Fruit fly (Drosophila melanogaster) whole organism, embryonic: ENCODE data around the gene N.
A peak's percentile ranks its signal among the peaks of the same experiment; 100 is the strongest.

ENCODE experiments used
- Ada2b ChIP-seq: fragments of 200-800 bp; sonication (Bioruptor generic); IDR thresholded peaks from 2 replicates; pipeline ENCODE4 v1.3.6; 2022; ENCODE audit warnings: missing biosample characterization, missing genetic modification characterization
- Asciz ChIP-seq: fragments of 200-800 bp; sonication (Bioruptor generic); optimal IDR thresholded peaks from 2 replicates; lab custom pipeline; 2017; ENCODE audit warnings: missing biosample characterization, mild to moderate bottlenecking, missing genetic modification characterization, missing genetic modification reagents
- Blimp-1 ChIP-seq: fragments of 200-800 bp; sonication (Bioruptor generic); optimal IDR thresholded peaks from 3 replicates; lab custom pipeline; 2018; ENCODE audit warnings: missing biosample characterization, missing genetic modification characterization, mild to moderate bottlenecking, moderate library complexity, missing genetic modification reagents
- CG10462 ChIP-seq: fragments of 200-800 bp; sonication (Bioruptor generic); optimal IDR thresholded peaks from 2 replicates; lab custom pipeline; 2016; ENCODE audit warnings: missing biosample characterization, missing genetic modification characterization
- CG13287 ChIP-seq: fragments of 200-800 bp; sonication (Bioruptor generic); IDR thresholded peaks from 2 replicates; pipeline ENCODE4 v1.3.6; 2022; ENCODE audit warnings: missing biosample characterization, missing genetic modification characterization; ENCODE audit not compliant: partially characterized antibody
- CG15269 ChIP-seq: fragments of 200-800 bp; sonication (Bioruptor generic); optimal IDR thresholded peaks from 2 replicates; lab custom pipeline; 2018; ENCODE audit warnings: missing biosample characterization, mild to moderate bottlenecking, missing genetic modification characterization, moderate library complexity
- CG1647 ChIP-seq: fragments of 200-800 bp; sonication (Bioruptor generic); optimal IDR thresholded peaks from 3 replicates; lab custom pipeline; 2016; ENCODE audit warnings: missing biosample characterization, missing genetic modification characterization
- CG17912 ChIP-seq: fragments of 200-800 bp; sonication (Bioruptor generic); optimal IDR thresholded peaks from 2 replicates; lab custom pipeline; 2018; ENCODE audit warnings: missing biosample characterization, mild to moderate bottlenecking, missing genetic modification characterization
- CG1792 ChIP-seq: fragments of 200-800 bp; sonication (Bioruptor generic); optimal IDR thresholded peaks from 2 replicates; lab custom pipeline; 2016; ENCODE audit warnings: missing biosample characterization, missing genetic modification characterization
- CG1832 ChIP-seq: fragments of 200-800 bp; sonication (Bioruptor generic); optimal IDR thresholded peaks from 2 replicates; lab custom pipeline; 2017; ENCODE audit warnings: missing biosample characterization, mild to moderate bottlenecking, missing genetic modification characterization, inconsistent platforms
- CG30403 ChIP-seq: fragments of 200-800 bp; sonication (Bioruptor generic); optimal IDR thresholded peaks from 3 replicates; lab custom pipeline; 2016; ENCODE audit warnings: missing biosample characterization, missing genetic modification characterization
- CG31224 ChIP-seq: fragments of 200-800 bp; sonication (Bioruptor generic); IDR thresholded peaks from 2 replicates; pipeline ENCODE4 v1.3.6; 2022; ENCODE audit warnings: missing biosample characterization, missing genetic modification characterization
- CG3163 ChIP-seq: fragments of 200-800 bp; sonication (Bioruptor generic); optimal IDR thresholded peaks from 3 replicates; lab custom pipeline; 2016; ENCODE audit warnings: missing biosample characterization, missing genetic modification characterization
- CG3726 ChIP-seq: fragments of 200-800 bp; sonication (Bioruptor generic); IDR thresholded peaks from 3 replicates; pipeline ENCODE4, ENCODE4 v1.3.6; 2022; ENCODE audit warnings: missing biosample characterization, missing genetic modification characterization
- CG4360 ChIP-seq: fragments of 200-800 bp; sonication (Bioruptor generic); IDR thresholded peaks from 2 replicates; pipeline ENCODE4 v1.3.6; 2022; ENCODE audit warnings: missing biosample characterization, missing genetic modification characterization
- CG7357 ChIP-seq: fragments of 200-800 bp; sonication (Bioruptor generic); IDR thresholded peaks from 3 replicates; pipeline ENCODE4 v1.3.6; 2022; ENCODE audit warnings: missing biosample characterization, missing genetic modification characterization
- CG9797 ChIP-seq: fragments of 200-800 bp; sonication (Bioruptor generic); optimal IDR thresholded peaks from 3 replicates; lab custom pipeline; 2018; ENCODE audit warnings: missing biosample characterization, mild to moderate bottlenecking, missing genetic modification characterization
- CG9817 ChIP-seq: fragments of 200-800 bp; sonication (Bioruptor generic); optimal IDR thresholded peaks from 2 replicates; lab custom pipeline; 2018; ENCODE audit warnings: missing biosample characterization, mild to moderate bottlenecking, missing genetic modification characterization, moderate library complexity
- CHES-1-like ChIP-seq: fragments of 200-800 bp; sonication (Bioruptor generic); optimal IDR thresholded peaks from 2 replicates; lab custom pipeline; 2016; ENCODE audit warnings: missing biosample characterization, missing genetic modification characterization
- Deaf1 ChIP-seq: fragments of 200-800 bp; optimal IDR thresholded peaks from 3 replicates; lab custom pipeline; 2019; ENCODE audit warnings: missing biosample characterization, mild to moderate bottlenecking, missing genetic modification characterization, moderate library complexity
- Jarid2 ChIP-seq: fragments of 200-800 bp; sonication (Bioruptor generic); optimal IDR thresholded peaks from 3 replicates; lab custom pipeline; 2017; ENCODE audit warnings: mild to moderate bottlenecking, missing biosample characterization, missing genetic modification reagents, missing genetic modification characterization
- Lhr ChIP-seq: fragments of 200-800 bp; sonication (Bioruptor generic); optimal IDR thresholded peaks from 3 replicates; lab custom pipeline; 2017; ENCODE audit warnings: mild to moderate bottlenecking, missing biosample characterization, missing genetic modification reagents, missing genetic modification characterization
- Optix ChIP-seq: fragments of 200-800 bp; sonication (Bioruptor generic); IDR thresholded peaks from 3 replicates; pipeline ENCODE4 v1.3.6; 2022; ENCODE audit warnings: missing biosample characterization, missing genetic modification characterization
- Ravus ChIP-seq: fragments of 200-800 bp; sonication (Bioruptor generic); IDR thresholded peaks from 2 replicates; pipeline ENCODE4 v1.3.6; 2022; ENCODE audit warnings: missing biosample characterization, missing genetic modification characterization
- Sox102F ChIP-seq: fragments of 200-800 bp; sonication (Bioruptor generic); optimal IDR thresholded peaks from 2 replicates; lab custom pipeline; 2018; ENCODE audit warnings: missing biosample characterization, mild to moderate bottlenecking, missing genetic modification characterization, moderate library complexity
- Spps ChIP-seq: fragments of 200-800 bp; sonication (Bioruptor generic); optimal IDR thresholded peaks from 2 replicates; lab custom pipeline; 2018; ENCODE audit warnings: missing biosample characterization, mild to moderate bottlenecking, missing genetic modification characterization
- Vsx1 ChIP-seq: fragments of 200-800 bp; sonication (Bioruptor generic); optimal IDR thresholded peaks from 2 replicates; lab custom pipeline; 2017; ENCODE audit warnings: missing biosample characterization, mild to moderate bottlenecking, missing genetic modification characterization, missing genetic modification reagents
- ab ChIP-seq: fragments of 200-800 bp; sonication (Bioruptor generic); optimal IDR thresholded peaks from 2 replicates; lab custom pipeline; 2016; ENCODE audit warnings: missing biosample characterization, missing genetic modification characterization
- bcd ChIP-seq: fragments of 200-800 bp; sonication (Bioruptor generic); optimal IDR thresholded peaks from 2 replicates; lab custom pipeline; 2017; ENCODE audit warnings: missing biosample characterization, mild to moderate bottlenecking, missing genetic modification characterization
- br ChIP-seq: fragments of >200 bp; optimal IDR thresholded peaks from 2 replicates; lab custom pipeline; 2017
- da ChIP-seq: fragments of 200-800 bp; sonication (Bioruptor generic); optimal IDR thresholded peaks from 2 replicates; lab custom pipeline; 2016; ENCODE audit warnings: missing biosample characterization, missing genetic modification characterization
- dimm ChIP-seq: fragments of 200-800 bp; sonication (Bioruptor generic); IDR thresholded peaks from 2 replicates; pipeline ENCODE4 v1.3.6; 2022; ENCODE audit warnings: missing biosample characterization, missing genetic modification characterization
- dm ChIP-seq: fragments of 200-800 bp; sonication (Bioruptor generic); optimal IDR thresholded peaks from 3 replicates; lab custom pipeline; 2016; ENCODE audit warnings: missing biosample characterization, missing genetic modification characterization
- fd102C ChIP-seq: fragments of 200-800 bp; sonication (Bioruptor generic); optimal IDR thresholded peaks from 2 replicates; lab custom pipeline; 2018; ENCODE audit warnings: missing biosample characterization, mild to moderate bottlenecking, missing genetic modification characterization, moderate library complexity
- ftz-f1 ChIP-seq: fragments of 200-800 bp; sonication (Bioruptor generic); optimal IDR thresholded peaks from 2 replicates; lab custom pipeline; 2016; ENCODE audit warnings: missing biosample characterization, missing genetic modification characterization
- ham ChIP-seq: fragments of 200-800 bp; sonication (Bioruptor generic); IDR thresholded peaks from 2 replicates; pipeline ENCODE4 v1.3.6; 2022; ENCODE audit warnings: missing biosample characterization, missing genetic modification characterization
- insv ChIP-seq, 2 experiments: fragments of 200-800 bp; sonication (Bioruptor generic); optimal IDR thresholded peaks; 3 replicates each; lab custom pipeline; 2016 to 2018; ENCODE audit warnings: missing biosample characterization in 2 of 2, missing genetic modification characterization in 2 of 2
- lov ChIP-seq, 2 experiments: fragments of 200-800 bp in 1 of 2; fragments of >200 bp in 1 of 2; sonication (Bioruptor generic) in 1 of 2; IDR thresholded peaks in 1 of 2; optimal IDR thresholded peaks in 1 of 2; 2 replicates in 1 of 2; 3 replicates in 1 of 2; pipeline versions ENCODE4 v1.3.6 to Lab custom; 2017 to 2022; ENCODE audit warnings: missing biosample characterization in 1 of 2, missing genetic modification characterization in 1 of 2
- nerfin-2 ChIP-seq: fragments of 200-800 bp; sonication (Bioruptor generic); IDR thresholded peaks from 2 replicates; pipeline ENCODE4 v1.3.6; 2022; ENCODE audit warnings: missing biosample characterization, missing genetic modification characterization; ENCODE audit not compliant: partially characterized antibody
- nmo ChIP-seq: fragments of 200-800 bp; sonication (Bioruptor generic); optimal IDR thresholded peaks from 2 replicates; lab custom pipeline; 2018; ENCODE audit warnings: missing biosample characterization, mild to moderate bottlenecking, missing genetic modification characterization, moderate library complexity
- odd ChIP-seq: fragments of 200-800 bp; sonication (Bioruptor generic); optimal IDR thresholded peaks from 2 replicates; lab custom pipeline; 2017; ENCODE audit warnings: missing biosample characterization, mild to moderate bottlenecking, missing genetic modification characterization
- onecut ChIP-seq: fragments of 200-800 bp; sonication (Bioruptor generic); IDR thresholded peaks from 2 replicates; pipeline ENCODE4 v1.3.6; 2022; ENCODE audit warnings: missing biosample characterization, missing genetic modification characterization
- psq ChIP-seq: fragments of 200-800 bp; sonication (Bioruptor generic); optimal IDR thresholded peaks from 2 replicates; lab custom pipeline; 2017; ENCODE audit warnings: missing biosample characterization, missing genetic modification characterization
- pzg ChIP-seq: fragments of 200-800 bp; sonication (Bioruptor generic); optimal IDR thresholded peaks from 3 replicates; lab custom pipeline; 2018; ENCODE audit warnings: missing biosample characterization, mild to moderate bottlenecking, missing genetic modification characterization, moderate library complexity
- run ChIP-seq: fragments of 200-800 bp; sonication (Bioruptor generic); optimal IDR thresholded peaks from 3 replicates; lab custom pipeline; 2018; ENCODE audit warnings: missing biosample characterization, mild to moderate bottlenecking, missing genetic modification characterization
- sim ChIP-seq: fragments of 200-800 bp; sonication (Bioruptor generic); IDR thresholded peaks from 2 replicates; pipeline ENCODE4 v1.3.6; 2022; ENCODE audit warnings: missing biosample characterization, missing genetic modification characterization
- slbo ChIP-seq: fragments of 200-800 bp; sonication (Bioruptor generic); IDR thresholded peaks from 2 replicates; pipeline ENCODE4 v1.3.6; 2022; ENCODE audit warnings: missing biosample characterization, missing genetic modification characterization
- tup ChIP-seq: fragments of 200-800 bp; sonication (Bioruptor generic); optimal IDR thresholded peaks from 2 replicates; lab custom pipeline; 2016; ENCODE audit warnings: missing biosample characterization, mild to moderate bottlenecking, missing genetic modification characterization, moderate library complexity
- usp ChIP-seq: fragments of >200 bp; optimal IDR thresholded peaks from 2 replicates; lab custom pipeline; 2017; ENCODE audit warnings: missing biosample characterization, missing genetic modification characterization
- zfh2 ChIP-seq: fragments of 200-800 bp; sonication (Bioruptor generic); optimal IDR thresholded peaks from 2 replicates; lab custom pipeline; 2016; ENCODE audit warnings: missing biosample characterization, missing genetic modification characterization

The N gene

DNA sequence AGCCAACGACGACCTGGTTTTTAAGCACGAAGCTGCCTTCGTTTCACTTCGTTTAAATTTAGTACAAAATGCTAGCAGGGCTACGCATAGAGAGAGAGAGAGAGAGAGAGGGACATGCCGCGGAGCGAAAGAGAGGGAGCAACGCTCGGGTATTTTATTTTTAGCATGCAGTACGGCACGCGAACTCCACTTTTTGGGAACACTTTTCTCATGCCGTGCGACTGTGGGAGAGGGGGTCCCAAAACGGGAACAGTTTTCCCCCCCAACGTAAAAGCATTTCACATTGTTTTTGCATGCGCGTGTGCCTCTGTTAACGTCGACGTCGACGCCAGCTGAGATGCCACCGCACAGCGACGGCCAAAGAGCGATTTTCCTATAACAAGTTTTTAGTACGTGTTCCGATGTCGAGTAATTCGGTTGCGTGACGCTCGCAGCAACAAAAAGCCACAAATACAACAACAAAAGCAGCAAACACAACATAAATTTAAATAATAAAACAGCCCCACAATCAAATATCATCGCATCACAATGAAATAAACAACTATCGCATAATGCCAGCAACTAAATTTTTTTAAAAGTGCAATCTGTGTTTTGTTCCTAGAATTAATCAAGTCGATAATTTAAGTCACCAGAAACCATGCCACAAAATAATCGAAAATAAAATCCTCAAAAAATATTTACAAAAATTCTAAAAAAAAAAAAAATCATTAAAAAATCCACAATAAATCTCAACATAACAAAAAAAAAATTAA is 35.3 kb upstream of the N start (continued):
- no peak for TF ChIP-seq CG9817 (tag; lab: Kevin White, UChicago)
- peak; percentile 98 for TF ChIP-seq Deaf1 (tag; lab: Kevin White, UChicago)
- TF ChIP-seq ab, result no peak
- peak; percentile 90 for TF ChIP-seq Jarid2 (GFP tag; lab: Kevin White, UChicago)
- TF ChIP-seq nerfin-2, result no peak
- TF ChIP-seq tup, result no peak
- TF ChIP-seq fd102C (GFP tag; lab: Kevin White, UChicago), result no peak
- no peak for TF ChIP-seq psq (GFP tag; lab: Kevin White, UChicago)
- TF ChIP-seq Vsx1 (GFP tag; lab: Kevin White, UChicago), result no peak
- TF ChIP-seq ham (GFP tag; lab: Robert Waterston, UW), result no peak
- no peak for TF ChIP-seq slbo (GFP tag; lab: Robert Waterston, UW)
- TF ChIP-seq br, result no peak
- no peak for TF ChIP-seq CG9797 (GFP tag; lab: Kevin White, UChicago)
- TF ChIP-seq CG1647 (GFP tag; lab: Kevin White, UChicago), result no peak
- no peak for TF ChIP-seq CG3163 (GFP tag; lab: Kevin White, UChicago)
- no peak for TF ChIP-seq CG7357
- no peak for TF ChIP-seq usp (GFP tag; lab: Kevin White, UChicago)
- no peak for TF ChIP-seq Ada2b (GFP tag; lab: Robert Waterston, UW)
- TF ChIP-seq Asciz (GFP tag; lab: Kevin White, UChicago), result no peak
- peak; percentile 60 for TF ChIP-seq CG1832
- TF ChIP-seq lov (optimal IDR thresholded peaks at IDR 0.05; lab: Kevin White, UChicago), result no peak
- no peak for TF ChIP-seq lov (GFP tag; IDR thresholded peaks at IDR 0.05; lab: Robert Waterston, UW)
- no peak for TF ChIP-seq run
- no peak for TF ChIP-seq onecut (GFP tag; lab: Robert Waterston, UW)
- no peak for TF ChIP-seq nmo
- no peak for TF ChIP-seq Optix (GFP tag; lab: Robert Waterston, UW)
- no peak for TF ChIP-seq zfh2
- TF ChIP-seq CG13287, result 0 out of 2 replicates have a peak, but pooled peaks have one; percentile 13
- TF ChIP-seq insv (GFP tag; optimal IDR thresholded peaks at IDR 0.05; lab: Kevin White, UChicago), result no peak
- no peak for TF ChIP-seq Lhr (GFP tag; lab: Kevin White, UChicago)
- TF ChIP-seq pzg (GFP tag; lab: Kevin White, UChicago), result no peak
- no peak for TF ChIP-seq dimm (GFP tag; lab: Robert Waterston, UW)
- TF ChIP-seq CG15269, result no peak
- no peak for TF ChIP-seq CG10462 (GFP tag; lab: Kevin White, UChicago)
- no peak for TF ChIP-seq sim (GFP tag; lab: Robert Waterston, UW)
- TF ChIP-seq ftz-f1, result no peak
- TF ChIP-seq odd (GFP tag; lab: Kevin White, UChicago), result no peak
- no peak for TF ChIP-seq CG30403 (GFP tag; lab: Kevin White, UChicago)
- TF ChIP-seq da, result no peak
- no peak for TF ChIP-seq Spps (tag; lab: Kevin White, UChicago)
- no peak for TF ChIP-seq bcd (GFP tag; lab: Kevin White, UChicago)
- TF ChIP-seq CG4360 (GFP tag; lab: Robert Waterston, UW), result peak; percentile 73
- no peak for TF ChIP-seq Ravus
- no peak for TF ChIP-seq dm (GFP tag; lab: Kevin White, UChicago)
- TF ChIP-seq CG1792 (GFP tag; lab: Kevin White, UChicago), result no peak
- TF ChIP-seq CG17912 (GFP tag; lab: Kevin White, UChicago), result no peak
- no peak for TF ChIP-seq CG31224 (GFP tag; lab: Robert Waterston, UW)
- no peak for TF ChIP-seq CG3726 (GFP tag; lab: Robert Waterston, UW)
- no peak for TF ChIP-seq Sox102F
- no peak for TF ChIP-seq CHES-1-like (GFP tag; lab: Kevin White, UChicago)
- TF ChIP-seq Blimp-1 (GFP tag; lab: Kevin White, UChicago), result no peak
